Fruit fly (Drosophila melanogaster): ENCODE data around the gene CG16717.

DNA sequence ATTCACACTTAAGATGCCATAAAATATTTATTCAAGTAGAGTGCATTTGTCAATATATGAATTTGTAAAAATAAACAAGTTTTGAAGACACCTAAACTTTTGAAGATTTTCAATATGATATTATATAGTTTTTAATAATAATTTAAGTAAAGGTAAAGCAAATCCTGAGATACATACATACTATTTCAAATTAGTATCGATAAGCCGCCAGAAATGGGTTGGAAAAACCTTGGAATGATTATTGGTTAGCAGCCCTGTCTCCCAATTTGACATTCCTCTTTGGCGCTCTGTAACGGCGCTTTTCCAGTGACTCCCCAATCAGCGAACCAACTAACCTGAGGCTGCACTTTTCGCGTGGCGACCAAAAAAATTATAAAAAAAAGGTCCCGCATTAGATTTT lies 2.0 kb downstream of the CG16717 start, which contains the start of gene alphaTub67C:
- no peak for TF ChIP-seq Mnt (GFP tag; optimal IDR thresholded peaks at IDR 0.05)
- no peak for TF ChIP-seq cnc (optimal IDR thresholded peaks at IDR 0.05)
- no peak for TF ChIP-seq Clk (GFP tag; optimal IDR thresholded peaks at IDR 0.05)

Measured in whole organism, adult.